Fruit fly (Drosophila melanogaster) whole organism, adult: ENCODE measurements around the gene Lectin-galC1.

Source experiments
- CG11617 ChIP-seq: fragments of 200-800 bp; sonication (Bioruptor generic); optimal IDR thresholded peaks from 2 replicates; lab custom pipeline; 2017; ENCODE audit warnings: mild to moderate bottlenecking, missing biosample characterization, missing genetic modification reagents, missing genetic modification characterization
- CG12768 ChIP-seq: fragments of 200-800 bp; sonication (Bioruptor generic); optimal IDR thresholded peaks from 2 replicates; lab custom pipeline; 2017; ENCODE audit warnings: missing biosample characterization, missing genetic modification characterization, mild to moderate bottlenecking, moderate library complexity, missing genetic modification reagents
- CG14711 ChIP-seq: fragments of 200-800 bp; sonication (Bioruptor generic); optimal IDR thresholded peaks from 2 replicates; lab custom pipeline; 2018; ENCODE audit warnings: missing biosample characterization, mild to moderate bottlenecking, missing genetic modification characterization, moderate library complexity
- CG1620 ChIP-seq: fragments of 200-800 bp; sonication (Bioruptor generic); optimal IDR thresholded peaks from 2 replicates; lab custom pipeline; 2016; ENCODE audit warnings: missing biosample characterization, missing genetic modification characterization
- CG33017 ChIP-seq: fragments of 200-800 bp; sonication (Bioruptor generic); optimal IDR thresholded peaks from 2 replicates; lab custom pipeline; 2018; ENCODE audit warnings: missing biosample characterization, mild to moderate bottlenecking, missing genetic modification characterization, moderate library complexity
- CG5204 ChIP-seq: fragments of 200-800 bp; sonication (Bioruptor generic); optimal IDR thresholded peaks from 2 replicates; lab custom pipeline; 2016; ENCODE audit warnings: missing biosample characterization, missing genetic modification characterization
- CG7045 ChIP-seq: fragments of 200-800 bp; sonication (Bioruptor generic); optimal IDR thresholded peaks from 2 replicates; lab custom pipeline; 2017; ENCODE audit warnings: missing biosample characterization, mild to moderate bottlenecking, missing genetic modification characterization
- CG7101 ChIP-seq: fragments of 200-800 bp; sonication (Bioruptor generic); optimal IDR thresholded peaks from 2 replicates; lab custom pipeline; 2018; ENCODE audit warnings: missing biosample characterization, mild to moderate bottlenecking, missing genetic modification characterization, moderate library complexity
- Clk ChIP-seq: fragments of 200-800 bp; sonication (Bioruptor generic); optimal IDR thresholded peaks from 2 replicates; lab custom pipeline; 2017; ENCODE audit warnings: missing biosample characterization, missing genetic modification characterization
- Crg-1 ChIP-seq: fragments of 200-800 bp; sonication (Bioruptor generic); optimal IDR thresholded peaks from 2 replicates; lab custom pipeline; 2016; ENCODE audit warnings: missing biosample characterization, missing genetic modification characterization
- Hr96 ChIP-seq: fragments of 200-800 bp; sonication (Bioruptor generic); optimal IDR thresholded peaks from 2 replicates; lab custom pipeline; 2016; ENCODE audit warnings: missing biosample characterization, missing genetic modification characterization
- Mnt ChIP-seq: fragments of 200-800 bp; sonication (Bioruptor generic); optimal IDR thresholded peaks from 2 replicates; lab custom pipeline; 2016; ENCODE audit warnings: missing biosample characterization, mild to moderate bottlenecking, missing genetic modification characterization
- bab1 ChIP-seq: fragments of 200-800 bp; sonication (Bioruptor generic); optimal IDR thresholded peaks from 3 replicates; lab custom pipeline; 2019; ENCODE audit warnings: missing biosample characterization, mild to moderate bottlenecking, missing genetic modification characterization, moderate library complexity
- cic ChIP-seq: fragments of 200-800 bp; sonication (Bioruptor generic); optimal IDR thresholded peaks from 2 replicates; lab custom pipeline; 2017; ENCODE audit warnings: missing biosample characterization, mild to moderate bottlenecking, missing genetic modification characterization, moderate library complexity
- cnc ChIP-seq, 2 experiments: fragments of >200 bp; optimal IDR thresholded peaks; 2 replicates each; lab custom pipeline; 2017
- kay ChIP-seq: fragments of 200-800 bp; sonication (Bioruptor generic); peaks from one replicate; lab custom pipeline; 2016; ENCODE audit warnings: missing biosample characterization, missing genetic modification characterization, borderline replicate concordance
- ovo ChIP-seq: fragments of 200-800 bp; sonication (Bioruptor generic); optimal IDR thresholded peaks from 2 replicates; lab custom pipeline; 2016; ENCODE audit warnings: missing biosample characterization, missing genetic modification characterization
- pad ChIP-seq: fragments of 200-800 bp; sonication (Bioruptor generic); optimal IDR thresholded peaks from 3 replicates; lab custom pipeline; 2017; ENCODE audit warnings: missing biosample characterization, missing genetic modification characterization, mild to moderate bottlenecking, moderate library complexity, missing genetic modification reagents
- tj ChIP-seq: fragments of 200-800 bp; sonication (Bioruptor generic); optimal IDR thresholded peaks from 3 replicates; lab custom pipeline; 2017; ENCODE audit warnings: missing biosample characterization, mild to moderate bottlenecking, missing genetic modification characterization, moderate library complexity
- toe ChIP-seq: fragments of 200-800 bp; sonication (Bioruptor generic); optimal IDR thresholded peaks from 2 replicates; lab custom pipeline; 2016; ENCODE audit warnings: missing biosample characterization, missing genetic modification characterization

Lectin-galC1 gene

DNA sequence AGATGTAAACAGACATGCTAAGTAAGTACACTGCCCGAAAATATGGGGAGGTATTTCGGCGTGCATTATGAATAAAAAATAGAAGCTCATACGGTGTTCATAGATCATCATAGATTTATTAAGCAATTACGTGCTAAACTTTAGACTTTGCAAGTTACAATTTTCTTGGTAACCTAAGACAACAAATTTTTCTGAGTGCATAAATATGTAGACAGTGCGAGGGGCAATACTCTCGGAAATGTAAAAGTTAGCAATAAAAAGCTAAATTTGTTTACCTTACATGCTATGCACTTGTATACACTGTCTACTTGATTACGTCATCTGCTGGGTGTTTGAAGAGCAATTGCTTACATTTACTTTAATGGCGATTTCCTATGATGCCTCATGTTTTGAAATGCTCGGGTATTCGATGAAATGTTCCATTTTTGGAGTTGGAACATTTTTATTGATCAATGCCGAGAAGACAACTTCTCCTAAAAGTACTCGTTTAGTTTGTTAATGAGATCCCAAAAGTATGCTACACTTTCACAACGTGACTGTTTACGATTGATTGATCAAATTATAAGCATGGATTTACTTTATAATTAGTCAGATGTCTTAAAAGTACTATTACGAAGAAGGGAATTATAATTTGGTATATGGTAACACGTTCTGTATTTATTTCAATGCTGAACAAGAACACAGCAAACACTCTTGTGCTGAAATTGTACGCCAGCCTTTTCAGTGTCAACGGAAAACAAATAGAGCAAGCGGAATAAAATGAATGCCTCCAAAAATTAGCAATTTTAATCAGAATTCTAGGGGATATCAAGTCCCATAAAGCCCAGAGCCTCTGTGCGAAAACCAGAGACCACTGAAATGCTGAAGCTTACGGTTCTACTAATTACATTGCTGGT, at the start of gene Lectin-galC1:
Lectin-galC1 (plus strand) TSS at position 846 of the 896 bp plus-strand sequence.
- TF ChIP-seq CG5204, result peak; percentile 86
- no peak for TF ChIP-seq cnc (optimal IDR thresholded peaks at IDR 0.05; lab: Kevin White, UChicago)
- peak; percentile 81 for TF ChIP-seq CG14711 (tag; lab: Kevin White, UChicago)
- peak; percentile 84 for TF ChIP-seq CG7045 (GFP tag; lab: Kevin White, UChicago)
- peak; percentile 80 for TF ChIP-seq tj (GFP tag; lab: Kevin White, UChicago)
- TF ChIP-seq CG11617 (GFP tag; lab: Kevin White, UChicago), result peak; percentile 61
- TF ChIP-seq bab1 (GFP tag; lab: Kevin White, UChicago), result no peak
- TF ChIP-seq CG1620, result peak; percentile 59
- TF ChIP-seq kay, result peak; percentile 62
- TF ChIP-seq cic (GFP tag; lab: Kevin White, UChicago), result peak; percentile 65
- TF ChIP-seq CG33017, result peak; percentile 87
- TF ChIP-seq Hr96 (GFP tag; lab: Kevin White, UChicago), result peak; percentile 79
- peak; percentile 78 for TF ChIP-seq CG12768 (GFP tag; lab: Kevin White, UChicago)
- TF ChIP-seq CG7101, result peak; percentile 68
- TF ChIP-seq pad (GFP tag; lab: Kevin White, UChicago), result peak; percentile 54
- TF ChIP-seq Crg-1 (GFP tag; lab: Kevin White, UChicago), result peak; percentile 65
- TF ChIP-seq Mnt (GFP tag; lab: Kevin White, UChicago), result peak; percentile 36
- no peak for TF ChIP-seq ovo (GFP tag; lab: Kevin White, UChicago)
- TF ChIP-seq toe (GFP tag; lab: Kevin White, UChicago), result peak; percentile 87
- peak; percentile 81 for TF ChIP-seq Clk (GFP tag; lab: Kevin White, UChicago)

DNA sequence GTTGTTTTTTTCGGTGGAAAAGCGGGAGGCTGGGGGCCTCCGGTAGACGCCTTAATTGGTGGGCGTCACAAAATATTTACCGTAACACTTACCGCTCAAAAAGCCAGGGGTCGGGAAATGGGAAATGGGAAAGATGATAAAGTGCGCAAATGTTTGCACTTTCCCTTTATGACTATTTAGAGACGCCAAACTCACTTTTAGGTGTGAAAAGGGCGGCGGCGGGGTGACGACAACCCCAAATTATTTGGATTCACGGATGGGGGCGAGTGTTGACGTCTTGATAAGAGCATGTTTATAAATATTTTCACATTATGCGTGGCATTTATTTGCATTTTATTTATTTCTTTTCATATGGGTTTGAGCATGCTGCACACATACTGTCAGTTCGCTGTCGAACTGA, 47.2 kb upstream of the Lectin-galC1 start, which contains the start of gene CG17349:
CG17349 (plus strand) TSS at position 400 of the 400 bp plus-strand sequence.
- no peak for TF ChIP-seq CG33017
- TF ChIP-seq cnc (optimal IDR thresholded peaks at IDR 0.05; lab: Kevin White, UChicago), result no peak
- no peak for TF ChIP-seq CG11617 (GFP tag; lab: Kevin White, UChicago)
- TF ChIP-seq cic (GFP tag; lab: Kevin White, UChicago), result no peak
- no peak for TF ChIP-seq CG12768 (GFP tag; lab: Kevin White, UChicago)
- TF ChIP-seq Hr96 (GFP tag; lab: Kevin White, UChicago), result no peak
- no peak for TF ChIP-seq kay

DNA sequence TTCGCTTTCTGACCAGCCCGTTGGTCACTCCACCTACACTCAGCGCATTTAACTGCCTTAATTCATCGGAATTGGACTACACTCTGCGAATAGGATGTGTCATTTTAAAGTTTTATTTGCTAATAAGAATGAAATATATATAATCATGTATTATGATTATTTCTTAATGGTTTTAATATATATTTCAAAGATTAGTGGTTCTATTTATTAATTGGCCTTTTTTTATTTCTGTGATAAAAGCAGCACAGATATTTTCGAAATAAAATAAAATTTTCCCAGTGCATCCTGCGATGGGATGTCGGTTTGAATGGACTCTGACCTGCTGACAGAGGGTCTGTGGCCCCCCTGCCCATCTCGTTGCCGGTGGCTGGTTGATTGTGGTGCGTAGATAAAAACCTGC, 43.4 kb upstream of the Lectin-galC1 start:
- TF ChIP-seq tj (GFP tag; lab: Kevin White, UChicago) (no peak), kay (no peak), CG11617 (GFP tag; lab: Kevin White, UChicago) (no peak), ovo (GFP tag; lab: Kevin White, UChicago) (no peak), CG12768 (GFP tag; lab: Kevin White, UChicago) (no peak), toe (GFP tag; lab: Kevin White, UChicago) (no peak)

DNA sequence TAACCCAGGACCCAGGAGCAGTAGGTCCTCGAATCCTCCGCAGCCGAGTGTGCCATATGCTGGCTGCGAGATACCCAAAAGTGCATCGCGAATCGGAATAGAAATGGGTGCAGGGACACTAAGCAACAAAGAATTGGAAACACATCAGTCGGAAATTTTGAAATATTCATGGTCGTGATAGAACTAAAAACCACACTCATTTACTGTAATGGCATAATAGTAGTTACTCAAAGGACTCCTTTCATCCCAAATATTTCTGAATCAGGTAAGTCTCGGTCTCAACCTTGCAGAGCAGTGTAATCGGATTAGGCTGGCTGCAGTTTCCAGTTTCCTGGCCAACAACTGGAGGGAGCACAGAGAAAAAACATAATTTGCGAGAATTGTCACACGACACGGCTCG, 41.1 kb upstream of the Lectin-galC1 start:
- TF ChIP-seq Clk (GFP tag; lab: Kevin White, UChicago), result no peak
- no peak for TF ChIP-seq ovo (GFP tag; lab: Kevin White, UChicago)
- no peak for TF ChIP-seq Crg-1 (GFP tag; lab: Kevin White, UChicago)
- TF ChIP-seq CG5204, result no peak
- no peak for TF ChIP-seq Mnt (GFP tag; lab: Kevin White, UChicago)
- TF ChIP-seq pad (GFP tag; lab: Kevin White, UChicago), result no peak
- TF ChIP-seq CG12768 (GFP tag; lab: Kevin White, UChicago), result no peak
- TF ChIP-seq cnc (optimal IDR thresholded peaks at IDR 0.05; lab: Kevin White, UChicago), result no peak
- TF ChIP-seq kay, result no peak
- no peak for TF ChIP-seq CG1620
- no peak for TF ChIP-seq CG11617 (GFP tag; lab: Kevin White, UChicago)
- no peak for TF ChIP-seq CG7045 (GFP tag; lab: Kevin White, UChicago)
- no peak for TF ChIP-seq tj (GFP tag; lab: Kevin White, UChicago)
- no peak for TF ChIP-seq toe (GFP tag; lab: Kevin White, UChicago)

DNA sequence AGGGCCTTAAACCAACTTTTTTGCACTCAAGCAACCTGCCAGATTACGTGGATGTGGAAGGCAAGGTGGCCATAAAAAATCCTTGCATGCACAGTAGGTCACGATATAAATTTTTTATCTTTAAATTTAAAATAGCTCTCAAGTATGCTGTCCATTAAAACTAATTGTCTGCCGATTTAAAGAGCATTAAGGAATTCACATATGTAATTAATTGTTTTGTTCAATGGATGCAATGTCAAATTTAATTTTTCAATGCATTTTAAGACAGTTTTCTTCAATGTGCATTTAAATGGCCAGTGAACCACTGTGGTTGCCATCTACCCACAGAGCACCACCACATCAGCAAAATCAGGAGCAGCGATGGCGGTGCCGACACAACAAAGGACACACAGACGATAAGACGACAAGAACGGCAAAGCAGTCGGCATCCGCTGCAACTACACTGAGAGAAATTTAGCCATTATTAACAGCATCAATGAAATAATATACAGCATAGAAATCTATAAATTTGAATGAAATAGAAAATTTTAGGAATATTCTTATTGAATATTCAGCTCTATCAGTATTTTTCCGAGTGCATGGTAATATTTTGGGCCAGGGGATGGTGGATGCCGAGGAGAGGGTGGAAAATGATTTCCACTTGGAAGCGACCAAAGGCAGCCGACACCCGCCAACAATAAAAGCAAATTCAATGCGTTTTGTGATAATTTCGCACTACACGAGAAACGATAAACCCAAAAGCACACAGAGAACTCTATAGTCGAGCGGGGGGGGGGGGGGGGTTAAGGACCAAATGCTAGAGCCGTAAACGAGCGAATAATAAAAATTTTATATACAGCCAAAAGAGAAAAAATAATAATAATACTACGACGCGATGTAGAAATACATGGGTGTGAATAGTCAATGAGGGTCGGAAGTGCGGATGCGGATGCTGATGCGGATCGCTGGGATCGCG, 39.8 kb upstream of the Lectin-galC1 start:
- TF ChIP-seq pad (GFP tag; lab: Kevin White, UChicago), result no peak
- no peak for TF ChIP-seq CG14711 (tag; lab: Kevin White, UChicago)
- TF ChIP-seq Clk (GFP tag; lab: Kevin White, UChicago), result no peak
- TF ChIP-seq CG33017, result no peak
- no peak for TF ChIP-seq ovo (GFP tag; lab: Kevin White, UChicago)
- no peak for TF ChIP-seq cic (GFP tag; lab: Kevin White, UChicago)
- no peak for TF ChIP-seq CG1620
- no peak for TF ChIP-seq cnc (optimal IDR thresholded peaks at IDR 0.05; lab: Kevin White, UChicago)
- no peak for TF ChIP-seq CG7045 (GFP tag; lab: Kevin White, UChicago)
- TF ChIP-seq Mnt (GFP tag; lab: Kevin White, UChicago), result no peak
- no peak for TF ChIP-seq toe (GFP tag; lab: Kevin White, UChicago)
- no peak for TF ChIP-seq CG7101
